Fruit fly (Drosophila melanogaster) whole organism, embryonic: ENCODE measurements around the gene CG6216.

Experiments used
- CG13287 ChIP-seq: fragments of 200-800 bp; sonication (Bioruptor generic); IDR thresholded peaks from 2 replicates; pipeline ENCODE4 v1.3.6; 2022; ENCODE audit warnings: missing biosample characterization, missing genetic modification characterization; ENCODE audit not compliant: partially characterized antibody
- CG2678 ChIP-seq: fragments of 200-800 bp; sonication (Bioruptor generic); optimal IDR thresholded peaks from 3 replicates; lab custom pipeline; 2019; ENCODE audit warnings: missing biosample characterization, mild to moderate bottlenecking, missing genetic modification characterization, moderate library complexity
- CG8388 ChIP-seq: fragments of 200-800 bp; sonication (Bioruptor generic); optimal IDR thresholded peaks from 2 replicates; lab custom pipeline; 2019; ENCODE audit warnings: missing biosample characterization, mild to moderate bottlenecking, missing genetic modification characterization, moderate library complexity
- CG9215 ChIP-seq: fragments of 200-800 bp; sonication (Bioruptor generic); IDR thresholded peaks from 2 replicates; pipeline ENCODE4 v1.3.6; 2022; ENCODE audit warnings: missing biosample characterization, missing genetic modification characterization
- Dll ChIP-seq: fragments of 200-800 bp; sonication (Bioruptor generic); IDR thresholded peaks from 4 replicates; pipeline ENCODE4 v1.3.6; 2022; ENCODE audit warnings: missing biosample characterization, missing genetic modification characterization; ENCODE audit not compliant: partially characterized antibody
- al ChIP-seq: fragments of 200-800 bp; sonication (Bioruptor generic); IDR thresholded peaks from 2 replicates; pipeline ENCODE4 v1.3.6; 2022; ENCODE audit warnings: missing biosample characterization, missing genetic modification characterization
- bsh ChIP-seq, 2 experiments: fragments of 200-800 bp; sonication (Bioruptor generic); optimal IDR thresholded peaks; 2 replicates each; lab custom pipeline; 2017 to 2018; ENCODE audit warnings: mild to moderate bottlenecking in 2 of 2, missing biosample characterization in 2 of 2, missing genetic modification characterization in 2 of 2, moderate library complexity in 1 of 2
- da ChIP-seq: fragments of 200-800 bp; sonication (Bioruptor generic); optimal IDR thresholded peaks from 2 replicates; lab custom pipeline; 2016; ENCODE audit warnings: missing biosample characterization, missing genetic modification characterization
- fu2 ChIP-seq: fragments of 200-800 bp; sonication (Bioruptor generic); optimal IDR thresholded peaks from 2 replicates; lab custom pipeline; 2016; ENCODE audit warnings: missing biosample characterization, missing genetic modification characterization
- sna ChIP-seq: fragments of 200-800 bp; sonication (Bioruptor generic); IDR thresholded peaks from 2 replicates; pipeline ENCODE4 v1.3.6; 2022; ENCODE audit warnings: missing biosample characterization, missing genetic modification characterization; ENCODE audit not compliant: partially characterized antibody

DNA sequence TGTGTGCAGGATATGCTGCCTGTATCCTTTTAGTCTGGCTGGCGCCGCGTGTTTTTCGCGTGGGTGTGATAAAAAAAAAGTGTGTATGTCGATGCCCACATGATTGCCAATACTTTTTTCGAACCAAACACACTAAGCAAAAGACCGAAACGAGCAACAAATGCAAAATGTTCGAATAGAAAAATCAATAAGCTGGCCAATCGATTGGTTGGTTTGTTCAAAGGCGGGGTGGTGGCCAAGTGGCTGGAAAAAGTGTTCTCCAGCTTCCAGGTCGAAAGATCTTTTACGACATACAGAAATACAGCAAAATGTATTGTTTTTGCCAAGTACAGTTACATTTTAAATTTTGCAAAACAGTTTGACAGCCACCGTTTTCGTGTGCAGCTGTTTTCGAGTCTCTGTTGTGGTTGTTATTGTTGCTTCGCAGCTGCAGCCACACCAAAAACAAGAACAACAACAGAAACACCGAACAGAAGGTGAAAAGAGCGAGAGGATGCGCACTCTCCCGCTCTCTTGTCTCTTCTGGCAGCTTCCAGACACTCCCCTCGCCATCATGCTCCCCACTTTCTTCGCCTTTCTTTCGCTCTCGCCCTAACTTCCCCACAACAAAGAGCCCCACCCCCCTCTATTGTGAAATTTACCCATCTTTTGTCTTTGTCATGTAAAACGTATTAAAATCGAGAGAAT lies 26.8 kb downstream of the CG6216 start:
- TF ChIP-seq CG13287 (GFP tag; lab: Robert Waterston, UW): no peak
- TF ChIP-seq sna: no peak
- TF ChIP-seq fu2: no peak
- no peak for TF ChIP-seq bsh (GFP tag; optimal IDR thresholded peaks at IDR 0.05; lab: Kevin White, UChicago)
- TF ChIP-seq Dll (GFP tag; lab: Robert Waterston, UW): no peak
- no peak for TF ChIP-seq CG8388 (GFP tag; lab: Kevin White, UChicago)
- TF ChIP-seq CG2678 (tag; lab: Kevin White, UChicago): no peak
- peak; percentile 31 for TF ChIP-seq da (GFP tag; lab: Kevin White, UChicago)
- no peak for TF ChIP-seq CG9215 (GFP tag; lab: Robert Waterston, UW)
- TF ChIP-seq al: no peak
